Worm (Caenorhabditis elegans): ENCODE results near the gene C18E9.2.

DNA sequence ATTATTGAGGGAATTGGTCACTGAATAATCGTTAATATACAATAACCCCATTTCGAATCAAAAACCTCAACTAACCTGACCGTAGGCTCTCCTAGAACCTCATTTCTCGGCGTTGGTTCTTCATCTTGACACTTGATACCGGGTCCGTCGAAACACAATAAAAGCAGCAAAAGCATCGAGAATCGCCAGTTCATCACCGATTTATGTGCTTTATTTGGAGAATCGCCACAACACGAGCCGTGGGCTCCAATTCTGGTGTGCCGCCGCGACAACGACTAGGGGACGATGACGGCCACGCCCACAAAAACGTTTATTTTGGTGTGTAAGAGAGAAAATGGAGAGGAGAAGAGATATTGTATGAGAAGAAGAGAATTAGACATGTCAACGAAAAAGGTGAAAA lies 17.4 kb upstream of the C18E9.2 start, which contains the start of gene cutl-15:
- TF ChIP-seq nhr-120 (GFP tag; IDR thresholded peaks at IDR 0.05) (no peak), akir-1 (GFP tag; optimal IDR thresholded peaks at IDR 0.05) (no peak), him-1 (tag; optimal IDR thresholded peaks at IDR 0.05) (no peak)
